Worm (Caenorhabditis elegans): ENCODE data around the gene T28B11.1.

T28B11.1 gene

DNA sequence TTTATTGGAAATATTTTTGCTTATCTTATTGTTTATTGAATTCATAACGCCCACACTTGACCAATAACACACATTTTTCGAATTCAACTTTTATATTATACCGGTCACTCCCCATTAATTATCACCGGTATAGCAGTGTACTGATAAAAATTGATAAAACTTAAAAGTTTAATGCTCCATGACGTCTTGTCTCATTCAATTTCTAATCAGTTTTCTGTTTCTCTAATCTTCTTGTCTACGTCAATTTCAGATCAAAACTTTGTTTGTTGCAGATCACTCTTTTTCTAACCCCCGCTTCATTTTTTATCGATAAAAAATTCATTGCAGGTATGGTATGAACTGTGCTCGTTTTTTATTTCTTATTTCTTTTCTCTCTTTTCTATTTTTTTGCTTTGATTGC, 38.5 kb downstream of the T28B11.1 start:
- TF ChIP-seq elt-3 (tag; optimal IDR thresholded peaks at IDR 0.05), result no peak
- TF ChIP-seq ham-2 (GFP tag; optimal IDR thresholded peaks at IDR 0.05), result no peak
- TF ChIP-seq ztf-11 (tag; optimal IDR thresholded peaks at IDR 0.05), result no peak
- no peak for TF ChIP-seq tbx-8 (GFP tag; optimal IDR thresholded peaks at IDR 0.05)
- TF ChIP-seq unc-39 (tag; optimal IDR thresholded peaks at IDR 0.05), result no peak
- TF ChIP-seq lsy-2 (tag; optimal IDR thresholded peaks at IDR 0.05), result no peak
- TF ChIP-seq sem-2 (GFP tag; optimal IDR thresholded peaks at IDR 0.05), result no peak
- no peak for TF ChIP-seq mls-2 (tag; optimal IDR thresholded peaks at IDR 0.05)
- TF ChIP-seq zip-8 (tag; optimal IDR thresholded peaks at IDR 0.05), result no peak

DNA sequence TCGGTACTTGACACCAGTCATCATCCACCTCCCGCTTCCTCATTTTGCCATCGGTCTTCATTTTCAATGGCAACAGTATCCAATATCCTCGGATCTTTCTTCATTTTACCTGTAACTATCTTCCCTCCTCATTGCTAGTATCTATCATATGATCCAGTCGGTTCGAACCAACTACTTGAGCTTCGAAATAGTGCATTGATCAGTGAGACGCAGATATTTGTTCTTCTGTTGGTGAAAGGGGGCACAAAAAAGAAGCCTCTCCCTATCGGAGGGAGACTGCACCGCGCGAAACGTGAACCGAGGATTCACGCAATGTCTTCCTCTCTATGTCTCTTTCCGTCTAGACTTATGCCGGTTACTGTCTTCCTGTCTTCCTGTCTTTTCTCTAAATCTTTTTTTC, 40.9 kb downstream of the T28B11.1 start:
- no peak for TF ChIP-seq nhr-2 (tag; optimal IDR thresholded peaks at IDR 0.05)
- no peak for TF ChIP-seq nhr-237 (tag; optimal IDR thresholded peaks at IDR 0.05)
- no peak for TF ChIP-seq mab-5 (tag; optimal IDR thresholded peaks at IDR 0.05)
- TF ChIP-seq lin-13 (tag; optimal IDR thresholded peaks at IDR 0.05), result no peak
- no peak for TF ChIP-seq sptf-1 (tag; optimal IDR thresholded peaks at IDR 0.05)
- TF ChIP-seq ztf-11 (tag; optimal IDR thresholded peaks at IDR 0.05), result no peak
- no peak for TF ChIP-seq unc-62 (GFP tag; optimal IDR thresholded peaks at IDR 0.05)
- no peak for TF ChIP-seq zip-8 (tag; optimal IDR thresholded peaks at IDR 0.05)
- TF ChIP-seq unc-120 (tag; optimal IDR thresholded peaks at IDR 0.05; ENCODE audit: poor library complexity, severe bottlenecking), result no peak
- TF ChIP-seq unc-39 (tag; optimal IDR thresholded peaks at IDR 0.05), result no peak
- TF ChIP-seq lin-32 (GFP tag; optimal IDR thresholded peaks at IDR 0.05), result no peak
- no peak for TF ChIP-seq ceh-39 (tag; optimal IDR thresholded peaks at IDR 0.05)
- TF ChIP-seq bed-3 (GFP tag; optimal IDR thresholded peaks at IDR 0.05), result no peak
- no peak for TF ChIP-seq pha-4 (tag; optimal IDR thresholded peaks at IDR 0.05)
- no peak for TF ChIP-seq nhr-12 (tag; optimal IDR thresholded peaks at IDR 0.05)

DNA sequence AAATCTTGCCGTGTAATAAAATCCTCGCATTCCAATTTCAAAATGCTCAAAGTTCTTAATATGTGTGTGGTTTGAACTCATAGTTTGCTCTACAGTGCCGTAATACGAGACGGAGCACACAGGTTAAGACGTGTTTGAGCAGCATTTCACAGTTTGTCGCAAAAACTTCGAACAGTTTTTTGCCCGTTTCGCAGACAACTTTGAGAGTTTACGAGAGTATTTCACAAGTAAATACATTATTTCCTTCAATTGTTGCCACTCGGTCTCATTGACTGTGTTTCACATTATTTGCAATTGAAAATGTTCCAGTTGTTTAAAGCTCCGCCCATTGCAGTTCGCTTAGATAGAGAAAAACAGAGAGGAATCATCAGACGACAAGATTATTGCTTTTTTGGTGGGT, 44.6 kb downstream of the T28B11.1 start, which contains the start of gene F29F11.20:
F29F11.20 (plus strand) TSS at position 301 of the 400 bp plus-strand sequence.
- TF ChIP-seq tbx-8 (GFP tag; optimal IDR thresholded peaks at IDR 0.05) (no peak), elt-1 (tag; optimal IDR thresholded peaks at IDR 0.05; ENCODE audit: borderline replicate concordance, insufficient read depth) (no peak), lsy-2 (tag; optimal IDR thresholded peaks at IDR 0.05) (no peak), zip-8 (tag; optimal IDR thresholded peaks at IDR 0.05) (no peak), unc-62 (GFP tag; optimal IDR thresholded peaks at IDR 0.05) (no peak), hlh-1 (tag; optimal IDR thresholded peaks at IDR 0.05) (no peak), nhr-2 (tag; optimal IDR thresholded peaks at IDR 0.05) (no peak), unc-39 (tag; optimal IDR thresholded peaks at IDR 0.05) (no peak), mab-5 (tag; optimal IDR thresholded peaks at IDR 0.05) (no peak), ceh-43 (GFP tag; optimal IDR thresholded peaks at IDR 0.05) (no peak), unc-120 (tag; optimal IDR thresholded peaks at IDR 0.05; ENCODE audit: poor library complexity, severe bottlenecking) (no peak), M03D4.4 (tag; optimal IDR thresholded peaks at IDR 0.05) (no peak), sptf-1 (tag; optimal IDR thresholded peaks at IDR 0.05) (no peak)

DNA sequence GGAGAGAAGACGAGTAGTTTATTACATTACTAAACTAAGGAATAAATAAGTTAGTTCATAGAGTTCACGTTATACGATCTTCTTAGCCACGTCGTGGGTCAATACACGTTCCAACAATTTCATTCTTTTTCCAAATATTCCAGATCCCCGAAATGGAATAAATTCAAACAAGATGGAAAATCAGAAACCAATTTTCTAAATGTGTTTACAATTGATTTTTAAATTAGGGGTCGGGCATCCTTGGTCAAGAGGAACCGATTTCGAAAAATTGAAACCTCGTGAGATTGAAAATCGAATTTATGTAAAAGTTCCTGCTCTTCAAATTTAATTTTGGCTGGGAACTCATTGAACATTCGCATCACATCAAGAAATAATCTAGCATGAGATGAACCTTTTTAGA, 47.5 kb downstream of the T28B11.1 start:
- TF ChIP-seq elt-1 (tag; optimal IDR thresholded peaks at IDR 0.05; ENCODE audit: borderline replicate concordance, insufficient read depth), result no peak
- TF ChIP-seq nhr-28 (tag; optimal IDR thresholded peaks at IDR 0.05), result no peak
- TF ChIP-seq bed-3 (GFP tag; optimal IDR thresholded peaks at IDR 0.05), result no peak
- no peak for TF ChIP-seq sptf-1 (tag; optimal IDR thresholded peaks at IDR 0.05)
- no peak for TF ChIP-seq nhr-76 (tag; optimal IDR thresholded peaks at IDR 0.05)
- no peak for TF ChIP-seq ces-1 (GFP tag; optimal IDR thresholded peaks at IDR 0.05)
- TF ChIP-seq ceh-39 (tag; optimal IDR thresholded peaks at IDR 0.05), result no peak
- TF ChIP-seq unc-120 (tag; optimal IDR thresholded peaks at IDR 0.05; ENCODE audit: poor library complexity, severe bottlenecking), result no peak
- TF ChIP-seq mab-5 (tag; optimal IDR thresholded peaks at IDR 0.05), result no peak

DNA sequence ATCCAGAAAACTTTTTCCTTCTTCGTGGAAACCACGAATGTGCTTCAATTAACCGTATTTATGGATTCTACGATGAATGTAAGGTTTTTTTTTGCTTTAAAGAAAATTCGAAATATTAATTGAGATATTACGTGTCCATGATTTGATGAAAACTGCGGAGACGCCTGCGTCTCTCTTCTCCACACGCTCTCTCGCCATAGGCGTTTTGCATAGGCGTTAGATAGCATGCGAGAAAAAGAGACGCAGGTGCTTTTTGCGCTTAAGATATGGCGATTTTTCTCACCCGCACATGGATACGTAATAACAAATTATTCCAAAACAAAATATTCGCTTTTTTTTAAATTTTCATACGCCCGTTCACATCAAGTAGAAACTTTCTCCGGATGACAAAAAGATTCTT, 48.8 kb downstream of the T28B11.1 start:
- TF ChIP-seq unc-120 (tag; optimal IDR thresholded peaks at IDR 0.05; ENCODE audit: poor library complexity, severe bottlenecking) (no peak), tbx-8 (GFP tag; optimal IDR thresholded peaks at IDR 0.05) (no peak), hlh-1 (tag; optimal IDR thresholded peaks at IDR 0.05) (no peak), ztf-11 (tag; optimal IDR thresholded peaks at IDR 0.05) (no peak), bed-3 (GFP tag; optimal IDR thresholded peaks at IDR 0.05) (no peak), ceh-43 (GFP tag; optimal IDR thresholded peaks at IDR 0.05) (no peak), cnd-1 (tag; optimal IDR thresholded peaks at IDR 0.05) (no peak), nhr-28 (tag; optimal IDR thresholded peaks at IDR 0.05) (no peak), zip-8 (tag; optimal IDR thresholded peaks at IDR 0.05) (no peak), sptf-1 (tag; optimal IDR thresholded peaks at IDR 0.05) (no peak), nhr-12 (tag; optimal IDR thresholded peaks at IDR 0.05) (no peak), pha-4 (tag; optimal IDR thresholded peaks at IDR 0.05) (no peak), ceh-83 (GFP tag; optimal IDR thresholded peaks at IDR 0.05) (no peak), ceh-39 (tag; optimal IDR thresholded peaks at IDR 0.05) (no peak), lin-13 (tag; optimal IDR thresholded peaks at IDR 0.05) (no peak), nhr-76 (tag; optimal IDR thresholded peaks at IDR 0.05) (no peak), drap-1 (GFP tag; optimal IDR thresholded peaks at IDR 0.05) (no peak), lin-32 (GFP tag; optimal IDR thresholded peaks at IDR 0.05) (no peak)

Data from whole organism, mixed stage, embryonic.